Fruit fly (Drosophila melanogaster) whole organism, pupa: ENCODE measurements around the gene CG32213.

Experiments
- CG10348 ChIP-seq: fragments of 200-800 bp; sonication (Bioruptor generic); IDR thresholded peaks from 2 replicates; pipeline ENCODE4 v1.3.6; 2022; ENCODE audit warnings: missing biosample characterization, missing genetic modification characterization
- CG12605 ChIP-seq: fragments of 200-800 bp; sonication (Bioruptor generic); IDR thresholded peaks from 2 replicates; pipeline ENCODE4 v1.3.6; 2022; ENCODE audit warnings: missing biosample characterization, missing genetic modification characterization
- CG13204 ChIP-seq: fragments of 200-800 bp; sonication (Bioruptor generic); optimal IDR thresholded peaks from 2 replicates; lab custom pipeline; 2018; ENCODE audit warnings: missing biosample characterization, mild to moderate bottlenecking, missing genetic modification characterization, moderate library complexity
- CG17806 ChIP-seq: fragments of 200-800 bp; sonication (Bioruptor generic); optimal IDR thresholded peaks from 2 replicates; lab custom pipeline; 2018; ENCODE audit warnings: missing biosample characterization, mild to moderate bottlenecking, missing genetic modification characterization, moderate library complexity
- CG4496 ChIP-seq: fragments of 200-800 bp; sonication (Bioruptor generic); IDR thresholded peaks from 3 replicates; pipeline ENCODE4 v1.3.6; 2022; ENCODE audit warnings: missing biosample characterization, missing genetic modification characterization
- D1 ChIP-seq: fragments of 200-800 bp; sonication (Bioruptor generic); optimal IDR thresholded peaks from 2 replicates; lab custom pipeline; 2018; ENCODE audit warnings: missing biosample characterization, mild to moderate bottlenecking, missing genetic modification characterization, moderate library complexity
- EcR ChIP-seq: fragments of 200-800 bp; sonication (Bioruptor generic); optimal IDR thresholded peaks from 3 replicates; lab custom pipeline; 2019; ENCODE audit warnings: missing biosample characterization, missing genetic modification characterization, mild to moderate bottlenecking, moderate library complexity, missing genetic modification reagents
- Ets98B ChIP-seq: fragments of 200-800 bp; sonication (Bioruptor generic); IDR thresholded peaks from 2 replicates; pipeline ENCODE4 v1.3.6; 2022; ENCODE audit warnings: missing biosample characterization, missing genetic modification characterization
- Snoo ChIP-seq: fragments of 200-800 bp; sonication (Bioruptor generic); optimal IDR thresholded peaks from 3 replicates; lab custom pipeline; 2017; ENCODE audit warnings: missing biosample characterization, mild to moderate bottlenecking, missing genetic modification characterization, inconsistent platforms
- fd96Ca ChIP-seq: fragments of 200-800 bp; sonication (Bioruptor generic); IDR thresholded peaks from 3 replicates; pipeline ENCODE4 v1.3.6; 2022; ENCODE audit warnings: missing biosample characterization, missing genetic modification characterization
- gl ChIP-seq: fragments of 200-800 bp; sonication (Bioruptor generic); optimal IDR thresholded peaks from 2 replicates; lab custom pipeline; 2018; ENCODE audit warnings: missing biosample characterization, mild to moderate bottlenecking, missing genetic modification characterization
- rn ChIP-seq: fragments of 200-800 bp; sonication (Bioruptor generic); IDR thresholded peaks from 2 replicates; pipeline ENCODE4 v1.3.6; 2022; ENCODE audit warnings: missing biosample characterization, missing genetic modification characterization

DNA sequence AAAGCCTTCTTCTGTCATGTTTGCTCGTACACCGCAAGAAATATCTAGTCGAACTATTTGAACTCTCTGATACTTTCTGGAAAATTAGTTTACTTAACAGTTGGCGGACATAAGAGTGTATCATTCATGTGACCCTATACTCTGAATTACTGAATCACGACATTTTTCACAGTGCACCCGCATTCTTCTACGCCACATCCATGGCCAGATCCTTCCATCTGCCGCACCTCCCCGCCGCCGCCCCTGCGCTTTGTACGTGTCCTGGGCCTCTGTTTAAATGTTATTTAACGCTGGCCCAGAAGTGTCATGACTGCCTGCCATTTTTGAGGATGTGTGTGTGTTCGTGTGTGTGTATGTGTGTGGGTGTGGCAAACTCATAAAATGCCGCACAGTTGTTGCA lies 37.0 kb downstream of the CG32213 start:
- no peak for TF ChIP-seq CG13204 (GFP tag; lab: Kevin White, UChicago)
- TF ChIP-seq CG12605, result no peak
- no peak for TF ChIP-seq Snoo
- no peak for TF ChIP-seq CG17806 (tag; lab: Kevin White, UChicago)
- no peak for TF ChIP-seq CG4496 (GFP tag; lab: Robert Waterston, UW)
- no peak for TF ChIP-seq CG10348 (GFP tag; lab: Robert Waterston, UW)
- TF ChIP-seq Ets98B (GFP tag; lab: Robert Waterston, UW), result no peak
- no peak for TF ChIP-seq D1
- no peak for TF ChIP-seq EcR (GFP tag; lab: Kevin White, UChicago)
- no peak for TF ChIP-seq gl (tag; lab: Kevin White, UChicago)
- no peak for TF ChIP-seq fd96Ca (GFP tag; lab: Robert Waterston, UW)
- TF ChIP-seq rn (GFP tag; lab: Robert Waterston, UW), result no peak
